Fruit fly (Drosophila melanogaster) whole organism, embryonic: ENCODE results near the gene CG11980.

Source experiments
- Awh ChIP-seq: fragments of 200-800 bp; sonication (Bioruptor generic); IDR thresholded peaks from 2 replicates; pipeline ENCODE4, ENCODE4 v1.3.6; 2022; ENCODE audit warnings: missing biosample characterization, missing genetic modification characterization
- CG10209 ChIP-seq: fragments of 200-800 bp; sonication (Bioruptor generic); optimal IDR thresholded peaks from 3 replicates; lab custom pipeline; 2017; ENCODE audit warnings: missing biosample characterization, mild to moderate bottlenecking, missing genetic modification characterization, missing genetic modification reagents
- CG10959 ChIP-seq: fragments of 200-800 bp; sonication (Bioruptor generic); IDR thresholded peaks from 2 replicates; pipeline ENCODE4 v1.3.6; 2022; ENCODE audit warnings: missing biosample characterization, missing genetic modification characterization
- CG11085 ChIP-seq: fragments of 200-800 bp; sonication (Bioruptor generic); IDR thresholded peaks from 2 replicates; pipeline ENCODE4 v1.3.6; 2022; ENCODE audit warnings: missing biosample characterization, missing genetic modification characterization
- CG11456 ChIP-seq: fragments of 200-800 bp; sonication (Bioruptor generic); IDR thresholded peaks from 3 replicates; pipeline ENCODE4 v1.3.6; 2022; ENCODE audit warnings: missing biosample characterization, missing genetic modification characterization
- CG11696 ChIP-seq: fragments of 200-800 bp; sonication (Bioruptor generic); IDR thresholded peaks from 2 replicates; pipeline ENCODE4 v1.3.6; 2022; ENCODE audit warnings: missing biosample characterization, missing genetic modification characterization
- CG12219 ChIP-seq: fragments of 200-800 bp; sonication (Bioruptor generic); optimal IDR thresholded peaks from 3 replicates; lab custom pipeline; 2018; ENCODE audit warnings: missing biosample characterization, mild to moderate bottlenecking, missing genetic modification characterization
- CG12236 ChIP-seq: fragments of 200-800 bp; sonication (Bioruptor generic); optimal IDR thresholded peaks from 2 replicates; lab custom pipeline; 2016; ENCODE audit warnings: missing biosample characterization, missing genetic modification characterization
- CG12659 ChIP-seq: fragments of 200-800 bp; sonication (Bioruptor generic); optimal IDR thresholded peaks from 3 replicates; lab custom pipeline; 2017; ENCODE audit warnings: mild to moderate bottlenecking, missing biosample characterization, missing genetic modification reagents, missing genetic modification characterization
- CG13296 ChIP-seq: fragments of 200-800 bp; sonication (Bioruptor generic); optimal IDR thresholded peaks from 3 replicates; lab custom pipeline; 2018; ENCODE audit warnings: missing biosample characterization, mild to moderate bottlenecking, missing genetic modification characterization
- CG16779 ChIP-seq: fragments of 200-800 bp; sonication (Bioruptor generic); IDR thresholded peaks from 2 replicates; pipeline ENCODE4 v1.3.6; 2022; ENCODE audit warnings: missing biosample characterization, missing genetic modification characterization
- CG17829 ChIP-seq: fragments of 200-800 bp; optimal IDR thresholded peaks from 2 replicates; lab custom pipeline; 2019; ENCODE audit warnings: missing biosample characterization, mild to moderate bottlenecking, missing genetic modification characterization, moderate library complexity
- CG18011 ChIP-seq: fragments of 200-800 bp; sonication (Bioruptor generic); optimal IDR thresholded peaks from 2 replicates; lab custom pipeline; 2017; ENCODE audit warnings: missing biosample characterization, missing genetic modification characterization, mild to moderate bottlenecking, moderate library complexity, missing genotype
- CG18599 ChIP-seq: fragments of 200-800 bp; sonication (Bioruptor generic); optimal IDR thresholded peaks from 3 replicates; lab custom pipeline; 2017; ENCODE audit warnings: missing biosample characterization, missing genetic modification characterization, mild to moderate bottlenecking, moderate library complexity, missing genetic modification reagents
- CG30020 ChIP-seq: fragments of 200-800 bp; optimal IDR thresholded peaks from 2 replicates; lab custom pipeline; 2019; ENCODE audit warnings: missing biosample characterization, mild to moderate bottlenecking, missing genetic modification characterization, moderate library complexity
- CG31365 ChIP-seq: fragments of 200-800 bp; sonication (Bioruptor generic); optimal IDR thresholded peaks from 2 replicates; lab custom pipeline; 2018; ENCODE audit warnings: missing biosample characterization, mild to moderate bottlenecking, missing genetic modification characterization
- CG31388 ChIP-seq: fragments of 200-800 bp; sonication (Bioruptor generic); optimal IDR thresholded peaks from 2 replicates; lab custom pipeline; 2016; ENCODE audit warnings: missing biosample characterization, missing genetic modification characterization
- CG3726 ChIP-seq: fragments of 200-800 bp; sonication (Bioruptor generic); IDR thresholded peaks from 3 replicates; pipeline ENCODE4, ENCODE4 v1.3.6; 2022; ENCODE audit warnings: missing biosample characterization, missing genetic modification characterization
- CG5180 ChIP-seq: fragments of 200-800 bp; sonication (Bioruptor generic); optimal IDR thresholded peaks from 3 replicates; lab custom pipeline; 2017; ENCODE audit warnings: missing biosample characterization, missing genetic modification characterization, mild to moderate bottlenecking, moderate library complexity, missing genetic modification reagents
- CG7963 ChIP-seq: fragments of 200-800 bp; sonication (Bioruptor generic); IDR thresholded peaks from 3 replicates; pipeline ENCODE4 v1.3.6; 2022; ENCODE audit warnings: missing biosample characterization, missing genetic modification characterization; ENCODE audit not compliant: partially characterized antibody
- CG8388 ChIP-seq: fragments of 200-800 bp; sonication (Bioruptor generic); optimal IDR thresholded peaks from 2 replicates; lab custom pipeline; 2019; ENCODE audit warnings: missing biosample characterization, mild to moderate bottlenecking, missing genetic modification characterization, moderate library complexity
- CG9609 ChIP-seq: fragments of 200-800 bp; sonication (Bioruptor generic); optimal IDR thresholded peaks from 3 replicates; lab custom pipeline; 2016; ENCODE audit warnings: missing biosample characterization, missing genetic modification characterization
- CG9876 ChIP-seq: fragments of 200-800 bp; sonication (Bioruptor generic); optimal IDR thresholded peaks from 2 replicates; lab custom pipeline; 2016; ENCODE audit warnings: missing biosample characterization, missing genetic modification characterization
- Chrac-16 ChIP-seq: fragments of 200-800 bp; sonication (Bioruptor generic); optimal IDR thresholded peaks from 3 replicates; lab custom pipeline; 2016; ENCODE audit warnings: missing biosample characterization, missing genetic modification characterization
- Dbx ChIP-seq: fragments of 200-800 bp; sonication (Bioruptor generic); IDR thresholded peaks from 3 replicates; pipeline ENCODE4 v1.3.6; 2022; ENCODE audit warnings: missing biosample characterization, missing genetic modification characterization
- Dfd ChIP-seq, 2 experiments: fragments of >200 bp; optimal IDR thresholded peaks; 2 replicates each; lab custom pipeline; 2017; ENCODE audit warnings: missing biosample characterization in 2 of 2, missing genetic modification characterization in 2 of 2
- Dip3 ChIP-seq: fragments of 200-800 bp; sonication (Bioruptor generic); optimal IDR thresholded peaks from 3 replicates; lab custom pipeline; 2016; ENCODE audit warnings: missing biosample characterization, missing genetic modification characterization
- Drgx ChIP-seq: fragments of 200-800 bp; sonication (Bioruptor generic); IDR thresholded peaks from 2 replicates; pipeline ENCODE4 v1.3.6; 2022; ENCODE audit warnings: missing biosample characterization, missing genetic modification characterization
- E2f2 ChIP-seq: fragments of 200-800 bp; sonication (Bioruptor generic); IDR thresholded peaks from 2 replicates; pipeline ENCODE4 v1.3.6; 2022; ENCODE audit warnings: missing biosample characterization, missing genetic modification characterization
- H2.0 ChIP-seq: fragments of 200-800 bp; sonication (Bioruptor generic); IDR thresholded peaks from 2 replicates; pipeline ENCODE4 v1.3.6; 2022; ENCODE audit warnings: missing biosample characterization, missing genetic modification characterization
- HLHmδ ChIP-seq: fragments of 200-800 bp; sonication (Bioruptor generic); optimal IDR thresholded peaks from 2 replicates; lab custom pipeline; 2018; ENCODE audit warnings: missing biosample characterization, mild to moderate bottlenecking, missing genetic modification characterization, moderate library complexity
- Optix ChIP-seq: fragments of 200-800 bp; sonication (Bioruptor generic); IDR thresholded peaks from 3 replicates; pipeline ENCODE4 v1.3.6; 2022; ENCODE audit warnings: missing biosample characterization, missing genetic modification characterization
- PHDP ChIP-seq: fragments of 200-800 bp; sonication (Bioruptor generic); optimal IDR thresholded peaks from 3 replicates; lab custom pipeline; 2018; ENCODE audit warnings: missing biosample characterization, mild to moderate bottlenecking, missing genetic modification characterization, moderate library complexity
- Sox100B ChIP-seq: fragments of 200-800 bp; sonication (Bioruptor generic); optimal IDR thresholded peaks from 3 replicates; lab custom pipeline; 2018; ENCODE audit warnings: missing biosample characterization, mild to moderate bottlenecking, missing genetic modification characterization
- Sry-δ ChIP-seq: fragments of 200-800 bp; sonication (Bioruptor generic); optimal IDR thresholded peaks from 2 replicates; lab custom pipeline; 2016; ENCODE audit warnings: missing biosample characterization, missing genetic modification characterization
- br ChIP-seq: fragments of >200 bp; optimal IDR thresholded peaks from 2 replicates; lab custom pipeline; 2017
- cas ChIP-seq: fragments of 200-800 bp; sonication (Bioruptor generic); IDR thresholded peaks from 2 replicates; pipeline ENCODE4 v1.3.6; 2022; ENCODE audit warnings: missing biosample characterization, missing genetic modification characterization
- chm ChIP-seq: fragments of 200-800 bp; sonication (Bioruptor generic); IDR thresholded peaks from 2 replicates; pipeline ENCODE4 v1.3.6; 2022; ENCODE audit warnings: missing biosample characterization, missing genetic modification characterization
- dan ChIP-seq: fragments of 200-800 bp; sonication (Bioruptor generic); IDR thresholded peaks from 2 replicates; pipeline ENCODE4 v1.3.6; 2022; ENCODE audit warnings: missing biosample characterization, missing genetic modification characterization
- grau ChIP-seq: fragments of 200-800 bp; optimal IDR thresholded peaks from 3 replicates; lab custom pipeline; 2019; ENCODE audit warnings: missing biosample characterization, mild to moderate bottlenecking, missing genetic modification characterization, moderate library complexity
- grn ChIP-seq: fragments of 200-800 bp; sonication (Bioruptor generic); optimal IDR thresholded peaks from 3 replicates; lab custom pipeline; 2017; ENCODE audit warnings: missing biosample characterization, missing genetic modification characterization
- lilli ChIP-seq: fragments of 200-800 bp; sonication (Bioruptor generic); optimal IDR thresholded peaks from 3 replicates; lab custom pipeline; 2016; ENCODE audit warnings: missing biosample characterization, missing genetic modification characterization
- nerfin-1 ChIP-seq: fragments of 200-800 bp; sonication (Bioruptor generic); optimal IDR thresholded peaks from 3 replicates; lab custom pipeline; 2019; ENCODE audit warnings: missing biosample characterization, mild to moderate bottlenecking, missing genetic modification characterization, moderate library complexity
- oc ChIP-seq: fragments of 200-800 bp; sonication (Bioruptor generic); optimal IDR thresholded peaks from 2 replicates; lab custom pipeline; 2018; ENCODE audit warnings: missing biosample characterization, mild to moderate bottlenecking, missing genetic modification characterization, moderate library complexity
- otp ChIP-seq: fragments of 200-800 bp; sonication (Bioruptor generic); IDR thresholded peaks from 3 replicates; pipeline ENCODE4, ENCODE4 v1.3.6; 2022; ENCODE audit warnings: missing biosample characterization, missing genetic modification characterization
- p53 ChIP-seq: fragments of 200-800 bp; sonication (Bioruptor generic); optimal IDR thresholded peaks from 2 replicates; lab custom pipeline; 2016; ENCODE audit warnings: missing biosample characterization, missing genetic modification characterization
- pb ChIP-seq: fragments of 200-800 bp; sonication (Bioruptor generic); optimal IDR thresholded peaks from 3 replicates; lab custom pipeline; 2016; ENCODE audit warnings: missing biosample characterization, missing genetic modification characterization
- psq ChIP-seq: fragments of 200-800 bp; sonication (Bioruptor generic); optimal IDR thresholded peaks from 2 replicates; lab custom pipeline; 2017; ENCODE audit warnings: missing biosample characterization, missing genetic modification characterization
- ranshi ChIP-seq: fragments of 200-800 bp; sonication (Bioruptor generic); IDR thresholded peaks from 2 replicates; pipeline ENCODE4 v1.3.6; 2022; ENCODE audit warnings: missing biosample characterization, missing genetic modification characterization
- salm ChIP-seq: fragments of 200-800 bp; sonication (Bioruptor generic); optimal IDR thresholded peaks from 2 replicates; lab custom pipeline; 2018; ENCODE audit warnings: missing biosample characterization, mild to moderate bottlenecking, missing genetic modification characterization
- sob ChIP-seq: fragments of 200-800 bp; sonication (Bioruptor generic); IDR thresholded peaks from 2 replicates; pipeline ENCODE4 v1.3.6; 2022; ENCODE audit warnings: missing biosample characterization, missing genetic modification characterization
- tin ChIP-seq: fragments of 200-800 bp; sonication (Bioruptor generic); optimal IDR thresholded peaks from 3 replicates; lab custom pipeline; 2016; ENCODE audit warnings: missing biosample characterization, missing genetic modification characterization
- wor ChIP-seq: fragments of 200-800 bp; sonication (Bioruptor generic); IDR thresholded peaks from 2 replicates; pipeline ENCODE4 v1.3.6; 2022; ENCODE audit warnings: missing biosample characterization, missing genetic modification characterization

The CG11980 gene

DNA sequence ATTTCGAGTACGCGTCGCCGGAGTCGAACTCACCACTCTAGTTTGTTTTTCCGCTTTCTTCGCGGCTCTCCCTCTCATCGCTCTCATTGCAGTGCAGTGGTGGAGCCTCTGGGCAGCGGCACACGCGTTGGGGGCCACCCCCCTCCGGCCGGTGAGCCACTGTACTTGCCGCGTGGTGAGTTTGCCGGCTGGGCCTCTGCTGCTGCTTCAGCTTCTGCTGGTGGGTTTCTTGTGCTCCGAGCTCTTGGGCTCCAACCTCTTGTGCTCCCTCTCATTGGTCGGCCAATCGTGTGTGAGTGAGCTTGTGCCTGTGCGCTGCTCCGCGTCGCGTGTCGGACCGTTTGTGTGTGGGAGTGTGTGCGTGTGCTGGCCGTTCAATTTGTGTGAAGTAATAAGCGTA lies 49.2 kb downstream of the CG11980 start (continued):
- TF ChIP-seq CG17829 (tag; lab: Kevin White, UChicago), result peak; percentile 61
- no peak for TF ChIP-seq CG12659 (GFP tag; lab: Kevin White, UChicago)
- no peak for TF ChIP-seq br (lab: Kevin White, UChicago)
- peak; percentile 35 for TF ChIP-seq CG31365 (tag; lab: Kevin White, UChicago)
- TF ChIP-seq CG9609 (GFP tag; lab: Kevin White, UChicago), result peak; percentile 54
- no peak for TF ChIP-seq p53 (GFP tag; lab: Kevin White, UChicago)
- TF ChIP-seq nerfin-1 (tag; lab: Kevin White, UChicago), result no peak
- TF ChIP-seq sob (GFP tag; lab: Robert Waterston, UW), result no peak
- peak; percentile 1 for TF ChIP-seq CG18011 (GFP tag; lab: Kevin White, UChicago)
- TF ChIP-seq HLHmδ, result peak; percentile 92
- TF ChIP-seq Optix, result no peak
- TF ChIP-seq CG11085 (GFP tag; lab: Robert Waterston, UW), result no peak
- no peak for TF ChIP-seq wor (GFP tag; lab: Robert Waterston, UW)
- TF ChIP-seq CG12236 (GFP tag; lab: Kevin White, UChicago), result peak; percentile 29
- no peak for TF ChIP-seq CG31388 (GFP tag; lab: Kevin White, UChicago)
- peak; percentile 66 for TF ChIP-seq Dip3
- no peak for TF ChIP-seq psq (GFP tag; lab: Kevin White, UChicago)
- no peak for TF ChIP-seq salm (tag; lab: Kevin White, UChicago)
- TF ChIP-seq CG11696, result no peak
- peak; percentile 44 for TF ChIP-seq Sry-δ (GFP tag; lab: Kevin White, UChicago)
- no peak for TF ChIP-seq dan (GFP tag; lab: Robert Waterston, UW)
- TF ChIP-seq tin, result peak; percentile 27
- peak; percentile 90 for TF ChIP-seq CG18599
- no peak for TF ChIP-seq E2f2 (GFP tag; lab: Robert Waterston, UW)
- TF ChIP-seq oc (tag; lab: Kevin White, UChicago), result peak; percentile 43
- no peak for TF ChIP-seq Dfd (GFP tag; optimal IDR thresholded peaks at IDR 0.05; lab: Kevin White, UChicago)
- TF ChIP-seq ranshi (GFP tag; lab: Robert Waterston, UW), result no peak
- TF ChIP-seq Awh (GFP tag; lab: Robert Waterston, UW), result no peak
- no peak for TF ChIP-seq CG3726 (GFP tag; lab: Robert Waterston, UW)
- TF ChIP-seq PHDP, result no peak
- TF ChIP-seq H2.0 (GFP tag; lab: Robert Waterston, UW), result no peak
- TF ChIP-seq Sox100B (GFP tag; lab: Kevin White, UChicago), result no peak
- no peak for TF ChIP-seq CG11456 (GFP tag; lab: Robert Waterston, UW)
- no peak for TF ChIP-seq Dbx (GFP tag; lab: Robert Waterston, UW)
- TF ChIP-seq grn (GFP tag; lab: Kevin White, UChicago), result no peak
- TF ChIP-seq CG5180 (GFP tag; lab: Kevin White, UChicago), result no peak
- TF ChIP-seq otp (GFP tag; lab: Robert Waterston, UW), result no peak
- peak; percentile 15 for TF ChIP-seq CG10209 (GFP tag; lab: Kevin White, UChicago)
- TF ChIP-seq CG30020 (tag; lab: Kevin White, UChicago), result no peak
- TF ChIP-seq CG10959 (GFP tag; lab: Robert Waterston, UW), result no peak
- TF ChIP-seq CG12219 (GFP tag; lab: Kevin White, UChicago), result peak; percentile 50
- no peak for TF ChIP-seq CG7963 (GFP tag; lab: Robert Waterston, UW)
- no peak for TF ChIP-seq cas (GFP tag; lab: Robert Waterston, UW)
- TF ChIP-seq CG9876 (GFP tag; lab: Kevin White, UChicago), result no peak
- TF ChIP-seq CG8388 (GFP tag; lab: Kevin White, UChicago), result no peak
- TF ChIP-seq Drgx (GFP tag; lab: Robert Waterston, UW), result no peak
- peak; percentile 35 for TF ChIP-seq Chrac-16 (GFP tag; lab: Kevin White, UChicago)
- no peak for TF ChIP-seq CG16779
- no peak for TF ChIP-seq chm (GFP tag; lab: Robert Waterston, UW)
- TF ChIP-seq CG13296 (GFP tag; lab: Kevin White, UChicago), result peak; percentile 25
- TF ChIP-seq grau (tag; lab: Kevin White, UChicago), result peak; percentile 35
- peak; percentile 76 for TF ChIP-seq pb (GFP tag; lab: Kevin White, UChicago)
- TF ChIP-seq lilli (GFP tag; lab: Kevin White, UChicago), result peak; percentile 85
